Worm (Caenorhabditis elegans) whole organism, mixed stage, embryonic: ENCODE results near the gene T22F3.11.
"Not testable (repeated sequence)": the region's sequence is repeated elsewhere in the genome, so short reads cannot be mapped to it uniquely, and the experiment has no call there.

Source experiments
- flh-1 ChIP-seq: fragments of 200-800 bp; sonication (Bioruptor generic); optimal IDR thresholded peaks from 2 replicates; lab custom pipeline; 2018; ENCODE audit warnings: mild to moderate bottlenecking, missing genetic modification characterization, moderate library complexity, missing compliant biosample characterization
- nhr-237 ChIP-seq: fragments of 150-350 bp; optimal IDR thresholded peaks from 2 replicates; lab custom pipeline; 2014; ENCODE audit warnings: missing biosample characterization, missing genetic modification characterization
- unc-62 ChIP-seq: fragments of 150-350 bp; optimal IDR thresholded peaks from 2 replicates; lab custom pipeline; 2014; ENCODE audit warnings: missing biosample characterization, missing genetic modification reagents, missing genetic modification characterization

DNA sequence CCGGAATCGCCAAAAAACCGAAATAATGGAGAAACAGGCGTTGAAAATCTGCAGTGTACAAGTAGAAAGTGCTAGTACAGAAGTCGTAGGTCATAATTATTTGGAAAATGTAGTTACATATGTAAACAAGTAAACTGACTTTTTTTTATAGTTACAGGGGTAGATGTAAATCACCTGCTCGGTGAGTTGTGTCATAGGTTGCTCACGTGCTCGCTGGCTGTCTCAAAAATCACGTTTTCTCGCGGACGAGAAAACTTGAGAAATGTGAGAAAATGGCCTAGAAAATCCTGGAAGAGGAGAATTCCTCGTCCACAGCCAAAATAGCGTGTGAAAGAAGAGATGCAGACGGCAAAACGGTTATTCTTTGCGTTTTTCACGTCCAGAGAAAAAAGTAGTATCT is 17.3 kb downstream of the T22F3.11 start, which contains the start of gene srh-212:
- not testable (repeated sequence) for TF ChIP-seq nhr-237 (tag; lab: Kevin White, UChicago); flh-1; unc-62 (GFP tag; lab: Kevin White, UChicago)
